Fruit fly (Drosophila melanogaster): ENCODE results near the gene CG15465.

CG15465 gene

DNA sequence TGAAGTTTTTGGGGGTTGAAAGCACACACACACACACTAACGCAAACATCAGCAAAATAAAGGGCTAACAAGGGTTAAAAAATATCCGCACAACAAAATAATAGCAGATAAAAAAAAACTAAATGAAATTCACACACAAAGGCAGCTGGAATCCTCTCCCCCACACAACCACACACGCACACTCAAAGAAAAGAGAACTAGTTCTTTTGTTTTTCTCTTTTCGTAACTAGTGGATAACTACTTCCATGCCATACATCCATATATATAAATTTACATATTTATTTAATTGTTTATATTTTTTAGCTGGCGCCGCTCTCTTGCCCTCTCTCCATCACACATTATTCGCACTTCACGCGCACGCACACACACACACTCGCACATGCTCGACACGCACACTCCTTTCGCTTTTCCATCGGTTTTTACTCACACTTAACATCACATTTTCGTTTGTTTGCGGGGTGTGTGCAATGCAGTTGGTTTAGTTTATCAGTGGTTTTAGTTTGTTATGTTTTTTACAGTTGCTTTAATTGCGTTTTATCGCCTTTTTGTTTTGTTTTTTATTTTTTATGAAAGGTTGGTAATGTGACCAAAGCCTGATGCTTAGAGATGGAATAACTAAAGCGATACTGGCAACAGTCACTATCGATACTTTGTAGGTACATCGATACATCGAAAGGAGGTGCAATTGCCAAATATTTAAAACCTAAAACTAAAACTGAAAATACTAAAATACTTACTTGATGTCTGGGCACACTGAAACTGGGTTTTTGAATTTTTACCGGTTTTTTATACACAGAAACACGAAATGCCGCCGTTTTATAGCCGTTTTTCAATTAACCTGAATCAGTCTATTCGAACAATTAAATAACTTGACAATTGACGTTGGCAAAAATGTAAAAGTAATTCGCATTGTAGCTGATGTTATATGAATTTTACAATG, 1.1 kb upstream of the CG15465 start, which contains the start of gene CG32767 (continued):
- TF ChIP-seq CG7987 (GFP tag; optimal IDR thresholded peaks at IDR 0.05), result no peak
- no peak for TF ChIP-seq sqz (GFP tag; optimal IDR thresholded peaks at IDR 0.05)
- no peak for TF ChIP-seq cad (GFP tag; optimal IDR thresholded peaks at IDR 0.05)
- TF ChIP-seq trem (tag; optimal IDR thresholded peaks at IDR 0.05), result peak; percentile 48
- no peak for TF ChIP-seq CG4707 (GFP tag; optimal IDR thresholded peaks at IDR 0.05)
- TF ChIP-seq pzg (GFP tag; optimal IDR thresholded peaks at IDR 0.05), result peak; percentile 92
- TF ChIP-seq H15 (GFP tag; IDR thresholded peaks at IDR 0.05), result no peak
- peak; percentile 97 for TF ChIP-seq CG6791 (GFP tag; IDR thresholded peaks at IDR 0.05; ENCODE audit: partially characterized antibody)
- no peak for TF ChIP-seq CG9437 (GFP tag; optimal IDR thresholded peaks at IDR 0.05)
- peak; percentile 6 for TF ChIP-seq jumu (GFP tag; optimal IDR thresholded peaks at IDR 0.05)
- TF ChIP-seq gsb (GFP tag; IDR thresholded peaks at IDR 0.05), result no peak
- TF ChIP-seq CG1233 (GFP tag; optimal IDR thresholded peaks at IDR 0.05), result peak; percentile 38
- TF ChIP-seq jigr1 (GFP tag; IDR thresholded peaks at IDR 0.05), result no peak
- no peak for TF ChIP-seq CG33557 (GFP tag; optimal IDR thresholded peaks at IDR 0.05)
- TF ChIP-seq Scr (GFP tag; IDR thresholded peaks at IDR 0.05; ENCODE audit: partially characterized antibody), result peak; percentile 90
- TF ChIP-seq HmgZ (tag; optimal IDR thresholded peaks at IDR 0.05), result peak; percentile 20
- no peak for TF ChIP-seq shn (GFP tag; optimal IDR thresholded peaks at IDR 0.05)
- no peak for TF ChIP-seq Oli (tag; optimal IDR thresholded peaks at IDR 0.05)
- no peak for TF ChIP-seq CG32767 (GFP tag; IDR thresholded peaks at IDR 0.05)
- TF ChIP-seq CG4282 (GFP tag; optimal IDR thresholded peaks at IDR 0.05), result no peak
- TF ChIP-seq Bteb2 (GFP tag; optimal IDR thresholded peaks at IDR 0.05), result no peak
- TF ChIP-seq Doc2 (GFP tag; IDR thresholded peaks at IDR 0.05), result no peak
- TF ChIP-seq ap (GFP tag; IDR thresholded peaks at IDR 0.05), result no peak
- no peak for TF ChIP-seq CG16815 (GFP tag; optimal IDR thresholded peaks at IDR 0.05)
- no peak for TF ChIP-seq h (optimal IDR thresholded peaks at IDR 0.05)
- TF ChIP-seq CG8944 (GFP tag; optimal IDR thresholded peaks at IDR 0.05), result peak; percentile 1
- TF ChIP-seq CG7357 (GFP tag; IDR thresholded peaks at IDR 0.05), result no peak
- no peak for TF ChIP-seq Eip74EF (GFP tag; optimal IDR thresholded peaks at IDR 0.05)
- peak; percentile 76 for TF ChIP-seq hbn (GFP tag; IDR thresholded peaks at IDR 0.05; ENCODE audit: partially characterized antibody)
- no peak for TF ChIP-seq CG3838 (GFP tag; optimal IDR thresholded peaks at IDR 0.05)
- peak; percentile 12 for TF ChIP-seq p53 (GFP tag; optimal IDR thresholded peaks at IDR 0.05)
- 0 out of 2 replicates have a peak, but pooled peaks have one; percentile 25 for TF ChIP-seq CG3847 (GFP tag; IDR thresholded peaks at IDR 0.05)
- TF ChIP-seq ato (GFP tag; IDR thresholded peaks at IDR 0.05; ENCODE audit: partially characterized antibody), result peak; percentile 85
- TF ChIP-seq klu (GFP tag; IDR thresholded peaks at IDR 0.05), result no peak
- TF ChIP-seq cg (GFP tag; optimal IDR thresholded peaks at IDR 0.05), result peak; percentile 87
- no peak for TF ChIP-seq CG31441 (GFP tag; IDR thresholded peaks at IDR 0.05)
- peak; percentile 45 for TF ChIP-seq CG11398 (GFP tag; optimal IDR thresholded peaks at IDR 0.05)
- peak; percentile 58 for TF ChIP-seq Dp (GFP tag; optimal IDR thresholded peaks at IDR 0.05)
- TF ChIP-seq HLH54F (GFP tag; optimal IDR thresholded peaks at IDR 0.05), result peak; percentile 24
- TF ChIP-seq Drgx (GFP tag; IDR thresholded peaks at IDR 0.05), result 0 out of 2 replicates have a peak, but pooled peaks have one; percentile 5
- TF ChIP-seq HmgD (GFP tag; optimal IDR thresholded peaks at IDR 0.05), result peak; percentile 62
- no peak for TF ChIP-seq wor (GFP tag; IDR thresholded peaks at IDR 0.05)
- no peak for TF ChIP-seq CG15011 (GFP tag; optimal IDR thresholded peaks at IDR 0.05)
- no peak for TF ChIP-seq H2.0 (GFP tag; IDR thresholded peaks at IDR 0.05)
- TF ChIP-seq CG4730 (GFP tag; IDR thresholded peaks at IDR 0.05), result peak; percentile 19; the same call in 1 of the 2 replicates
- no peak for TF ChIP-seq aop (GFP tag; IDR thresholded peaks at IDR 0.05)
- TF ChIP-seq dmrt11E (tag; optimal IDR thresholded peaks at IDR 0.05), result no peak
- no peak for TF ChIP-seq CG14965 (GFP tag; optimal IDR thresholded peaks at IDR 0.05; ENCODE audit: borderline replicate concordance)
- no peak for TF ChIP-seq cas (GFP tag; IDR thresholded peaks at IDR 0.05)
